Worm (Caenorhabditis elegans): ENCODE data around the gene T01G5.8.
"Not testable (repeated sequence)": the region's sequence is repeated elsewhere in the genome, so short reads cannot be mapped to it uniquely, and the experiment has no call there.

T01G5.8 gene

DNA sequence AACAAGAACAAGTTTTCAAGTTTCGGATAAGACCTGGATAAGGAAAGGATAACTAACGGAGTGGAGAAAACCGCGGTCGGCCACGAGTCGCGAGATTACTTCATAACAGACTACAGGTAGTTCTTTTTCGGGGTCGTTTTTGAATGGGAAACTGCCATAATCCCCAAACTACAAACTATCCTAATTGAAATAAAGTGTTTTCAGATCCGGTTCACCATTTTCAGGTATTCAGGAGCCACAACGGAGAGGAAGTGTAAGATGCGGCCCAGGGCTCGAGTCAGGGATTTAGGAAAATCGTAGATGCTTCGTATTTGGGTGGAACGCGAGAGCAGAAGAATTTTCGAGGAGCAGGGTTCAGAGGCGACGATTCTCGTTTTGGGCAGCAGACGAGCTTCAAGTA, at the start of gene T01G5.8:
TSS of gene T01G5.8 (plus strand) at position 301 of the 400 bp plus-strand sequence.
- TF ChIP-seq nhr-41 (GFP tag; IDR thresholded peaks at IDR 0.05); unc-62 (GFP tag; optimal IDR thresholded peaks at IDR 0.05 in 1 of 2); unc-62 (tag; optimal IDR thresholded peaks at IDR 0.05); T26A8.4 (GFP tag; IDR thresholded peaks at IDR 0.05): not testable (repeated sequence)

DNA sequence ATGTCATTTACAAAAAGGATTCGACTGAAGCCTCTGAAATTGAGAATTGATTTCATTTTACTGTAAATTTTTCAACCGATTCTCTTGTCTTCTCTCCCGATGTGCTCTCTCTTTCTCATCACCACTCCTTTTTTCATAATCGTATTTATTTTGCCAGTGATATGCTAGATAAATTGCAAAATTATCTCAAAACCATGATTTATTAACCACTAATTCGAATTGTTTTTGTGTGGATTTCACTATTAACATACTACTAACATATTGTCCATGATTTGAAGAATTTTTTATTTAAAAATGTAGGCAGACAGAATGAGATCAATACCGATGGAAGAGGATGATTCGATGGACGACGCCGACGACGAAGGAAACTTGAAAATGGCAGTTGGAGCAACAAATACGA, 48.9 kb upstream of the T01G5.8 start, which contains the start of gene C25D7.10:
TSS of gene C25D7.10 (plus strand) at position 301 of the 400 bp plus-strand sequence.
- TF ChIP-seq lin-38 (GFP tag; IDR thresholded peaks at IDR 0.05) (peak; percentile 27; the same call in 1 of the 2 replicates), ceh-82 (tag; optimal IDR thresholded peaks at IDR 0.05) (no peak)

DNA sequence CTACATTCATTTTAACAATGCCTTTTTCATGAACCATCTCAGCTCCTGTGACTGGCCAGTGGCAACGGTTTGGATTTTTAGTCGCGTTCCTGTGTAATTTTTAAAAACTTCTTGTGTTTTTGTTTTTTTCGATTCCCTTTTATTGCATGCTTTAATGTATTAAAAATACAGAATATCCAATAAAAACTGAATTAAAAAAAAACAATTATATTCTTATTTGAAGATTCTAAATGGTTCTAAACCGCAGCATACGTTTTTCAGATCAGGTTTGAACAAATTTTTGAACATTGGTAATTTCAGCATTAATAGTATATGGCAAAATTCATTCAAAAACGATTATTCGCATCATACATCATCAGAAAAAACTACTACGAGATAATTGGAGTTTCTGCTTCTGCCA, 47.7 kb upstream of the T01G5.8 start, which contains the start of gene dnj-3:
TSS of gene dnj-3 (plus strand) at position 301 of the 400 bp plus-strand sequence.
- TF ChIP-seq fos-1 (tag; optimal IDR thresholded peaks at IDR 0.05) (no peak), nhr-10 (tag; optimal IDR thresholded peaks at IDR 0.05) (no peak), zag-1 (tag; optimal IDR thresholded peaks at IDR 0.05) (no peak), set-16 (GFP tag; IDR thresholded peaks at IDR 0.05) (no peak), Y105C5A.15 (GFP tag; IDR thresholded peaks at IDR 0.05) (no peak), ceh-32 (tag; optimal IDR thresholded peaks at IDR 0.05; ENCODE audit: poor library complexity) (no peak), hlh-11 (tag; optimal IDR thresholded peaks at IDR 0.05) (no peak), lin-13 (GFP tag; optimal IDR thresholded peaks at IDR 0.05) (no peak), ztf-11 (tag; optimal IDR thresholded peaks at IDR 0.05) (no peak), Y75B8A.6 (GFP tag; IDR thresholded peaks at IDR 0.05) (no peak), zfp-2 (tag; optimal IDR thresholded peaks at IDR 0.05) (no peak), gei-8 (GFP tag; optimal IDR thresholded peaks at IDR 0.05) (no peak), vab-7 (GFP tag; IDR thresholded peaks at IDR 0.05) (no peak), dmd-8 (GFP tag; IDR thresholded peaks at IDR 0.05) (no peak), lir-3 (tag; optimal IDR thresholded peaks at IDR 0.05) (no peak), fkh-10 (GFP tag; optimal IDR thresholded peaks at IDR 0.05) (no peak), mdl-1 (tag; optimal IDR thresholded peaks at IDR 0.05) (no peak)

DNA sequence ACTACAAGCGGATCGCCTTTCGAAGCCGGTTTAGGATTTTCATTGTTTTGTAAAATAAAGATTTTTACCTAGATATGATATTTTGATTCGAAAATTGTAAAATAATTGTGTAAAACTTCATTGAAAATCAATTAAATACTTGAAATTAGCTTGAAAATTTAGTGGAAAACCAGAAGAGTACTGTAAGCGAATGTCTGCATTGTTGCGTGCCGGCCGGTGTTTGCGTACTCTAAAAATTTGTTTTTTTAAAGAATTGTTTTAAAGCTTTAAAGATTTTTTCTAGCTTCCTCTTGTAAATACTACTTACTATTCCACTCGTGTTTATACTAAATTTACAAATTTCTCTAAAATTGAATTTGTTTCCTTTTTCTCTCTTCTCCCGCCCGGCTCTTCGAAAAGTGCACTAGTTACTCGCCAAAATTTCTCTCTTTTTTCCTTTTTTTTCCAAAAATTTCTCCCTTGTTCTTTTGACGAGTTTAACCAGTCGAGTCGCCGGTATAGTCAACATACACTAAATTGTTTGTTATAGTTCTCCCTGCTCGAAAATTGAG, 46.6 kb upstream of the T01G5.8 start:
- TF ChIP-seq fkh-10 (GFP tag; optimal IDR thresholded peaks at IDR 0.05) (peak; percentile 14), mep-1 (tag; optimal IDR thresholded peaks at IDR 0.05) (no peak), nhr-41 (GFP tag; IDR thresholded peaks at IDR 0.05) (no peak), snpc-4 (tag; optimal IDR thresholded peaks at IDR 0.05) (no peak), Y48G9A.11 (GFP tag; IDR thresholded peaks at IDR 0.05) (no peak), ceh-62 (tag; optimal IDR thresholded peaks at IDR 0.05) (no peak), nhr-76 (tag; optimal IDR thresholded peaks at IDR 0.05) (no peak), lsy-2 (tag; optimal IDR thresholded peaks at IDR 0.05) (peak in 1 of 2 experiments; percentile 61)

DNA sequence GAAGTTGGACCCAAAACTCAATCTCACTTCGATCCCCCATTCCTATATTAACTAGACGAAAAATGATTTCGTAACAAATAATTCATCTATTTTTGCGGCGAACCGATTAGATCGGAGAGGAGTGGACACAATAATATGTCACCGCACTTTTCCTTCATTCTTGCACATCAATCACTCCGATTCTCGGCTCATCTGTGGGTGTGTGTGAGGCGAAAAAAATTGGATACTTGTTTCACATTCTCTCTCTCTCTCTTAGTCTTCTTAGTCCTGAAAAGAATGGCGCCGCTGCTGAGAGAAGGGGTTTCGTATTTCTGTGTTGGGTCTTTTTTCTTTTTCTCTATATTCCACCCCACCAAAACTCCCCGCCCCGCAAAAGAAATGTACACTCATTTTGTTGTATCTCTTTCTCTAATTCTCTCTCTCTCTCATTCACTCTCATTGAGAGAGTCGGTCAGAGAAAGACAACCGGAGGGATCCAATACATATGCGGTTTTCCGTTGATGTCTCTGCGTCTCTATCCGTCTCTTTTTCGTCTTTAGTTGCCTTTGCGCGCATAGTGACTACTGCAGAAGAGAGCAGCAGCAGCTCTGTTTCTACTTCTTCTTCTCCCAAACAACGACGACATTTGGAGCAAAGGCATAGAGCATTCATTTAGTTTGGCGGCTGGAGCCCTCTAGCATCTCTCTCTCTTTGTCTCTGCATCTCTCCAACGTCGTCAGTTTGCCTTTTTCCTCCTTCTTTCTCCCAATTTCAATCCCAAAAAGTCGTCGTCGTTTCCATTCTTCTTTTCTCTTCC, 44.9 kb upstream of the T01G5.8 start, which contains the start of gene unc-76:
TSS of gene unc-76 (plus strand) at position 746 of the 796 bp plus-strand sequence.
- no peak for TF ChIP-seq nhr-237 (tag; optimal IDR thresholded peaks at IDR 0.05)
- peak in 1 of 2 experiments; percentile 23 for TF ChIP-seq daf-16 (GFP tag; optimal IDR thresholded peaks at IDR 0.05)
- TF ChIP-seq daf-16 (tag; optimal IDR thresholded peaks at IDR 0.05) = peak; percentile 8
- TF ChIP-seq unc-130 (GFP tag; optimal IDR thresholded peaks at IDR 0.05) = no peak
- TF ChIP-seq Y5F2A.4 (GFP tag; optimal IDR thresholded peaks at IDR 0.05) = no peak
- 0 out of 2 replicates have a peak, but pooled peaks have one; percentile 32 for TF ChIP-seq arid-1 (GFP tag; conservative IDR thresholded peaks at IDR 0.05)
- TF ChIP-seq spr-1 (tag; optimal IDR thresholded peaks at IDR 0.05) = no peak
- TF ChIP-seq ceh-44 (GFP tag; IDR thresholded peaks at IDR 0.05) = no peak
- no peak for TF ChIP-seq lin-1 (GFP tag; IDR thresholded peaks at IDR 0.05)
- no peak for TF ChIP-seq nhr-41 (GFP tag; IDR thresholded peaks at IDR 0.05)
- TF ChIP-seq saeg-2 (GFP tag; IDR thresholded peaks at IDR 0.05) = no peak
- no peak for TF ChIP-seq zfp-3 (GFP tag; conservative IDR thresholded peaks at IDR 0.05)
- no peak for TF ChIP-seq Y48G9A.11 (GFP tag; IDR thresholded peaks at IDR 0.05)
- TF ChIP-seq dpl-1 (GFP tag; optimal IDR thresholded peaks at IDR 0.05) = peak; percentile 27
- no peak for TF ChIP-seq jun-1 (tag; optimal IDR thresholded peaks at IDR 0.05)
- TF ChIP-seq pqm-1 (tag; optimal IDR thresholded peaks at IDR 0.05) = no peak
- no peak for TF ChIP-seq Y105C5A.15 (GFP tag; IDR thresholded peaks at IDR 0.05)
- peak; percentile 87 for TF ChIP-seq nhr-6 (tag; optimal IDR thresholded peaks at IDR 0.05)

Data from whole organism, L4 larva.